Fruit fly (Drosophila melanogaster): Measurements from ENCODE around the gene Rpt3.

Gene Rpt3

dm6 chrX:11170578-11170977, 45.7 kb downstream of the Rpt3 start, which contains the start of gene CG1394:
TSS of gene CG1394 (minus strand) at chrX:11170678.
- TF ChIP-seq gl (tag; optimal IDR thresholded peaks at IDR 0.05) (no peak), CG14655 (GFP tag; optimal IDR thresholded peaks at IDR 0.05) (no peak), CG13204 (GFP tag; optimal IDR thresholded peaks at IDR 0.05) (no peak), CG34367 (tag; optimal IDR thresholded peaks at IDR 0.05) (no peak), CG9948 (tag; optimal IDR thresholded peaks at IDR 0.05) (no peak), CG17806 (tag; optimal IDR thresholded peaks at IDR 0.05) (no peak), CG15710 (tag; optimal IDR thresholded peaks at IDR 0.05) (no peak), D1 (tag; optimal IDR thresholded peaks at IDR 0.05) (no peak), EcR (GFP tag; optimal IDR thresholded peaks at IDR 0.05) (no peak)

dm6 chrX:11176073-11176472, 51.2 kb downstream of the Rpt3 start:
- TF ChIP-seq Snoo (tag; optimal IDR thresholded peaks at IDR 0.05) (no peak), CG14655 (GFP tag; optimal IDR thresholded peaks at IDR 0.05) (no peak), CG9948 (tag; optimal IDR thresholded peaks at IDR 0.05) (no peak), gl (tag; optimal IDR thresholded peaks at IDR 0.05) (no peak), CG10348 (GFP tag; IDR thresholded peaks at IDR 0.05) (no peak), CG17806 (tag; optimal IDR thresholded peaks at IDR 0.05) (no peak), EcR (GFP tag; optimal IDR thresholded peaks at IDR 0.05) (no peak)

All from whole organism, pupa.